Worm (Caenorhabditis elegans): ENCODE measurements around the gene hmgs-1.

- TF ChIP-seq hnd-1 (tag; optimal IDR thresholded peaks at IDR 0.05): no peak
- no peak for TF ChIP-seq hmbx-1 (tag; optimal IDR thresholded peaks at IDR 0.05)
- no peak for TF ChIP-seq tbx-37 (GFP tag; conservative IDR thresholded peaks at IDR 0.05)
- TF ChIP-seq ama-1 (optimal IDR thresholded peaks at IDR 0.05): no peak
- no peak for TF ChIP-seq pes-1 (GFP tag; IDR thresholded peaks at IDR 0.05)
- TF ChIP-seq tbx-11 (GFP tag; IDR thresholded peaks at IDR 0.05): no peak
- no peak for TF ChIP-seq F13C5.2 (tag; optimal IDR thresholded peaks at IDR 0.05)
- no peak for TF ChIP-seq scrt-1 (GFP tag; IDR thresholded peaks at IDR 0.05)
- TF ChIP-seq flt-1 (GFP tag; IDR thresholded peaks at IDR 0.05): no peak
- TF ChIP-seq tra-4 (tag; optimal IDR thresholded peaks at IDR 0.05): no peak
- no peak for TF ChIP-seq ets-7 (tag; optimal IDR thresholded peaks at IDR 0.05)
- no peak for TF ChIP-seq aly-1 (tag; optimal IDR thresholded peaks at IDR 0.05)
Measured at ce11 chrV:5634445-5634844, 49.9 kb downstream of the hmgs-1 start.
